Fruit fly (Drosophila melanogaster): Measurements from ENCODE around the gene CG14262.

CG14262 gene

dm6 chr3R:27273118-27274062 is 8.2 kb upstream of the CG14262 start, which contains the start of gene CG5934 (continued):
- peak; percentile 70 for TF ChIP-seq MESR4 (GFP tag; optimal IDR thresholded peaks at IDR 0.05)
- no peak for TF ChIP-seq Elba2 (GFP tag; optimal IDR thresholded peaks at IDR 0.05)
- no peak for TF ChIP-seq CG6765 (GFP tag; optimal IDR thresholded peaks at IDR 0.05)
- TF ChIP-seq pfk (GFP tag; optimal IDR thresholded peaks at IDR 0.05): peak; percentile 1

DNA sequence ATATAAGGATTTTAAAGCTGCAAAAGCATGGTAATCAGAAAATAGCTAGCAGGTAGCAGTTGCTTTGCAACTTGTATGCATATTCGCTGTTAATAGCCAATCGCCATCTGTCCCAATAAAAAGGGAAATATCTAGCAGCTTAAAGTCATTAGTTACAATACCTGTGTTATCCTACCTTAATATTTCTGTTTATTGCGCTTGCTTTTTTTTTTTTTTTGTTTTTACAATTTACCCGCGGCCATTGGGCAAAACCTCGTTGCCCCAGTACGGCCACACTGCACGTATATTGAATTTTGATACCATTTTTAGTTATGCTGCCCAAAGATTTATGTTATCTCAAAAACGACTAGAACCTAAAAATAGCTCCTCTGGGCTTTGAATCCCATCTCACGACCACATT is 7.0 kb upstream of the CG14262 start:
- no peak for TF ChIP-seq tx (GFP tag; optimal IDR thresholded peaks at IDR 0.05)
- TF ChIP-seq Dfd (GFP tag; optimal IDR thresholded peaks at IDR 0.05): no peak
- TF ChIP-seq dpn (GFP tag; optimal IDR thresholded peaks at IDR 0.05): no peak
- peak; percentile 20 for TF ChIP-seq Dp (GFP tag; optimal IDR thresholded peaks at IDR 0.05)
- TF ChIP-seq D19B (GFP tag; optimal IDR thresholded peaks at IDR 0.05): no peak
- peak; percentile 41 for TF ChIP-seq trem (tag; optimal IDR thresholded peaks at IDR 0.05)
- TF ChIP-seq phol (tag; optimal IDR thresholded peaks at IDR 0.05): peak; percentile 31
- TF ChIP-seq CG10462 (GFP tag; optimal IDR thresholded peaks at IDR 0.05): no peak
- peak; percentile 41; the same call in 1 of the 2 replicates for TF ChIP-seq E2f2 (GFP tag; IDR thresholded peaks at IDR 0.05)
- TF ChIP-seq MBD-R2 (GFP tag; IDR thresholded peaks at IDR 0.05): peak; percentile 52
- peak; percentile 8 for TF ChIP-seq Sry-δ (GFP tag; optimal IDR thresholded peaks at IDR 0.05)
- peak; percentile 7 for TF ChIP-seq pzg (GFP tag; optimal IDR thresholded peaks at IDR 0.05)
- TF ChIP-seq gfzf (GFP tag; optimal IDR thresholded peaks at IDR 0.05): peak; percentile 78
- no peak for TF ChIP-seq CG8359 (GFP tag; optimal IDR thresholded peaks at IDR 0.05; ENCODE audit: borderline replicate concordance)
- TF ChIP-seq CG11398 (GFP tag; optimal IDR thresholded peaks at IDR 0.05): no peak
- TF ChIP-seq CG17359 (tag; optimal IDR thresholded peaks at IDR 0.05): peak; percentile 36
- no peak for TF ChIP-seq dan (GFP tag; IDR thresholded peaks at IDR 0.05)
- TF ChIP-seq row (GFP tag; IDR thresholded peaks at IDR 0.05): no peak
- no peak for TF ChIP-seq Adf1 (GFP tag; IDR thresholded peaks at IDR 0.05)
- peak; percentile 72 for TF ChIP-seq sens (GFP tag)
- peak; percentile 32 for TF ChIP-seq sqz (GFP tag; optimal IDR thresholded peaks at IDR 0.05)
- no peak for TF ChIP-seq CG30431 (GFP tag; optimal IDR thresholded peaks at IDR 0.05)
- peak; percentile 4 for TF ChIP-seq CG12659 (GFP tag; optimal IDR thresholded peaks at IDR 0.05)
- TF ChIP-seq ro (GFP tag; IDR thresholded peaks at IDR 0.05): no peak
- no peak for TF ChIP-seq ewg (GFP tag; optimal IDR thresholded peaks at IDR 0.05)
- peak; percentile 23 for TF ChIP-seq Myb (GFP tag; optimal IDR thresholded peaks at IDR 0.05)
- TF ChIP-seq CG4617 (GFP tag; optimal IDR thresholded peaks at IDR 0.05; ENCODE audit: borderline replicate concordance): peak; percentile 37
- TF ChIP-seq CG14710 (tag; optimal IDR thresholded peaks at IDR 0.05): peak; percentile 23
- TF ChIP-seq H15 (GFP tag; IDR thresholded peaks at IDR 0.05): no peak
- peak; percentile 41 for TF ChIP-seq CG9797 (GFP tag; optimal IDR thresholded peaks at IDR 0.05)
- no peak for TF ChIP-seq nerfin-2 (GFP tag; IDR thresholded peaks at IDR 0.05; ENCODE audit: partially characterized antibody)
- TF ChIP-seq CG11723 (GFP tag; optimal IDR thresholded peaks at IDR 0.05): no peak
- TF ChIP-seq CG32772 (GFP tag; IDR thresholded peaks at IDR 0.05): 0 out of 2 replicates have a peak, but pooled peaks have one; percentile 40
- peak; percentile 22 for TF ChIP-seq CG15514 (GFP tag; optimal IDR thresholded peaks at IDR 0.05)
